Worm (Caenorhabditis elegans) whole organism, L1 larva: ENCODE results near the gene R05F9.11.

ENCODE experiments used
- ceh-82 ChIP-seq, 3 experiments: fragments of 150-350 bp in 1 of 3; sonication (generic microtip) in 2 of 3; optimal IDR thresholded peaks; 2 replicates each; lab custom pipeline; 2014 to 2017; ENCODE audit warnings: missing biosample characterization in 3 of 3, missing genetic modification characterization in 3 of 3
- lin-15B ChIP-seq: fragments of 150-350 bp; sonication (generic microtip); optimal IDR thresholded peaks from 3 replicates; lab custom pipeline; 2014; ENCODE audit warnings: missing biosample characterization, missing genetic modification characterization
- nhr-11 ChIP-seq: fragments of 150-350 bp; optimal IDR thresholded peaks from 2 replicates; lab custom pipeline; 2014; ENCODE audit warnings: missing biosample characterization, missing genetic modification characterization
- nhr-28 ChIP-seq: fragments of 150-350 bp; optimal IDR thresholded peaks from 2 replicates; lab custom pipeline; 2014; ENCODE audit warnings: missing biosample characterization, missing genetic modification characterization
- pqm-1 ChIP-seq: sonication (generic microtip); optimal IDR thresholded peaks from 3 replicates; lab custom pipeline; 2017; ENCODE audit warnings: missing biosample characterization, missing genetic modification characterization
- skn-1 ChIP-seq: fragments of 150-350 bp; optimal IDR thresholded peaks from 2 replicates; lab custom pipeline; 2014; ENCODE audit warnings: missing biosample characterization, missing genetic modification characterization
- sup-37 ChIP-seq: fragments of 200-800 bp; sonication (Bioruptor generic); optimal IDR thresholded peaks from 2 replicates; lab custom pipeline; 2018; ENCODE audit warnings: mild to moderate bottlenecking, missing genetic modification characterization, missing compliant biosample characterization
- unc-62 ChIP-seq: fragments of 150-350 bp; optimal IDR thresholded peaks from 2 replicates; lab custom pipeline; 2014; ENCODE audit warnings: missing biosample characterization, missing genetic modification reagents, missing genetic modification characterization
- ztf-4 ChIP-seq: fragments of 150-350 bp; optimal IDR thresholded peaks from 2 replicates; lab custom pipeline; 2014; ENCODE audit warnings: missing biosample characterization, missing genetic modification characterization

- TF ChIP-seq ceh-82 (tag; optimal IDR thresholded peaks at IDR 0.05; lab: Kevin White, UChicago) (no peak), nhr-28 (tag; lab: Kevin White, UChicago) (no peak), sup-37 (GFP tag; lab: Kevin White, UChicago) (no peak), skn-1 (tag; lab: Kevin White, UChicago) (no peak), lin-15B (tag; lab: Kevin White, UChicago) (no peak), pqm-1 (tag; lab: Kevin White, UChicago) (no peak), nhr-11 (tag; lab: Kevin White, UChicago) (no peak), unc-62 (GFP tag; lab: Kevin White, UChicago) (no peak), ztf-4 (no peak)
Measured at ce11 chrII:4883412-4883811, 30.6 kb downstream of the R05F9.11 start, which contains the start of gene gst-8.
